Fruit fly (Drosophila melanogaster): Measurements from ENCODE around the gene norpA.

- TF ChIP-seq Mnt (GFP tag; optimal IDR thresholded peaks at IDR 0.05) (no peak), cic (GFP tag; optimal IDR thresholded peaks at IDR 0.05) (no peak), pad (GFP tag; optimal IDR thresholded peaks at IDR 0.05) (no peak), CG11617 (GFP tag; optimal IDR thresholded peaks at IDR 0.05) (no peak), Hr96 (GFP tag; optimal IDR thresholded peaks at IDR 0.05) (no peak), kay (GFP tag; ENCODE audit: borderline replicate concordance) (no peak), CG14711 (tag; optimal IDR thresholded peaks at IDR 0.05) (no peak), tj (GFP tag; optimal IDR thresholded peaks at IDR 0.05) (no peak), CG7045 (GFP tag; optimal IDR thresholded peaks at IDR 0.05) (no peak), CG12768 (GFP tag; optimal IDR thresholded peaks at IDR 0.05) (no peak), ovo (GFP tag; optimal IDR thresholded peaks at IDR 0.05) (no peak), Crg-1 (GFP tag; optimal IDR thresholded peaks at IDR 0.05) (no peak), CG1620 (GFP tag; optimal IDR thresholded peaks at IDR 0.05) (no peak), Clk (GFP tag; optimal IDR thresholded peaks at IDR 0.05) (no peak)
Observed at dm6 chrX:4329357-4329756, 6.9 kb downstream of the norpA start, which contains the start of gene CG12693.
